Worm (Caenorhabditis elegans): Measurements from ENCODE around the gene F19B2.5.
A peak's percentile ranks its signal among the peaks of the same experiment; 100 is the strongest.

Gene F19B2.5

ce11 chrV:20162290-20163104 is 1.5 kb downstream of the F19B2.5 start (continued):
- TF ChIP-seq ama-1 (optimal IDR thresholded peaks at IDR 0.05) = peak; percentile 66
- no peak for TF ChIP-seq ama-1 (GFP tag; optimal IDR thresholded peaks at IDR 0.05)
- TF ChIP-seq hsf-1 (GFP tag; IDR thresholded peaks at IDR 0.05) = no peak
- TF ChIP-seq efl-1 (GFP tag; optimal IDR thresholded peaks at IDR 0.05) = no peak
- TF ChIP-seq attf-3 (GFP tag; conservative IDR thresholded peaks at IDR 0.05) = no peak
- TF ChIP-seq nfya-1 (tag; optimal IDR thresholded peaks at IDR 0.05; ENCODE audit: borderline replicate concordance, insufficient read depth) = no peak
- TF ChIP-seq F23B12.7 (tag; optimal IDR thresholded peaks at IDR 0.05; ENCODE audit: insufficient read depth) = no peak
- no peak for TF ChIP-seq rcor-1 (GFP tag; IDR thresholded peaks at IDR 0.05)
- no peak; the same call in 1 of the 2 replicates for TF ChIP-seq madf-6 (GFP tag; IDR thresholded peaks at IDR 0.05)
- no peak for TF ChIP-seq aptf-2 (GFP tag; conservative IDR thresholded peaks at IDR 0.05)
- TF ChIP-seq T26A5.8 (tag; optimal IDR thresholded peaks at IDR 0.05) = no peak
- no peak for TF ChIP-seq egrh-3 (GFP tag; IDR thresholded peaks at IDR 0.05)
- no peak for TF ChIP-seq F22D6.2 (tag; optimal IDR thresholded peaks at IDR 0.05)
- no peak for TF ChIP-seq hmg-20 (GFP tag; IDR thresholded peaks at IDR 0.05)
- no peak for TF ChIP-seq snpc-1.1 (tag; optimal IDR thresholded peaks at IDR 0.05; ENCODE audit: insufficient read depth)
- peak; percentile 6 for TF ChIP-seq Y56A3A.18 (GFP tag; IDR thresholded peaks at IDR 0.05)

DNA sequence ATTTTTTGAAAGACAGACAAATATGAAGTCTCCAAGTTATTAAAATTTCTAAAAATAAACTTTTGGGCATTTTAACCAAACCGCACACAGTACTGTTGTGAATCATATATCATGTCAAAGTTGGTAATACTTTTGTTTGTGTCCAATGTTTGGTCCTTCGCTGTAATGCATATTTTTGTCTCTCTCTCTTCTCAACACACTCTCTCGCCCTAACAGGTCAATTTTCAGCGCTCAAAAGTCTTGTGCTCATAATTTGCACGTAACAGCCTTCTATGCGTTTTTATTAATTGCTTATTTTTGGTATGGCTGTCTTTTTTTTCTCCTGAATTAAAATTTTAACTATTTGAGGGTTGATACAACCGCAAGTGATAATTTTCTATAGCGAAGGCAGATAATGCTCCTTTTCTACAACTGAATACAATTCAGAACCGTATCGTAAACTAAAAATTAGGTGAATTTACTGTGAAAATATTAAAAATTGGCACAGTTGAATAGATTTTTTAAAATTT is 2.1 kb downstream of the F19B2.5 start:
- no peak for TF ChIP-seq hlh-12 (tag; optimal IDR thresholded peaks at IDR 0.05)
- TF ChIP-seq F37B4.10 (GFP tag; IDR thresholded peaks at IDR 0.05) = no peak
- 0 out of 2 replicates have a peak, but pooled peaks have one; percentile 61 for TF ChIP-seq egl-18 (GFP tag; IDR thresholded peaks at IDR 0.05)
- no peak for TF ChIP-seq lsy-27 (tag; optimal IDR thresholded peaks at IDR 0.05; ENCODE audit: borderline replicate concordance, insufficient read depth)
- TF ChIP-seq fkh-3 (tag; optimal IDR thresholded peaks at IDR 0.05) = peak; percentile 14
- TF ChIP-seq Y53G8AR.9 (GFP tag; conservative IDR thresholded peaks at IDR 0.05) = 0 out of 2 replicates have a peak, but pooled peaks have one; percentile 82
- peak; percentile 4; the same call in 1 of the 2 replicates for TF ChIP-seq madf-6 (GFP tag; IDR thresholded peaks at IDR 0.05)
- TF ChIP-seq gei-17 (GFP tag; optimal IDR thresholded peaks at IDR 0.05) = peak; percentile 10
- no peak for TF ChIP-seq bed-2 (GFP tag; IDR thresholded peaks at IDR 0.05)
- TF ChIP-seq rcor-1 (GFP tag; IDR thresholded peaks at IDR 0.05) = no peak
- TF ChIP-seq lsl-1 (GFP tag; optimal IDR thresholded peaks at IDR 0.05) = no peak
- TF ChIP-seq tlf-1 (GFP tag; optimal IDR thresholded peaks at IDR 0.05) = peak; percentile 37
- TF ChIP-seq nfyb-1 (GFP tag; IDR thresholded peaks at IDR 0.05) = 0 out of 2 replicates have a peak, but pooled peaks have one; percentile 22
- TF ChIP-seq repo-1 (tag; optimal IDR thresholded peaks at IDR 0.05) = peak; percentile 64
- TF ChIP-seq nhr-120 (GFP tag; IDR thresholded peaks at IDR 0.05) = no peak
- no peak for TF ChIP-seq akir-1 (GFP tag; optimal IDR thresholded peaks at IDR 0.05)
- no peak for TF ChIP-seq lin-26 (GFP tag; IDR thresholded peaks at IDR 0.05)
- TF ChIP-seq Y56A3A.18 (GFP tag; IDR thresholded peaks at IDR 0.05) = no peak
- TF ChIP-seq tbp1 (GFP tag; optimal IDR thresholded peaks at IDR 0.05) = no peak
- TF ChIP-seq egl-44 (GFP tag; IDR thresholded peaks at IDR 0.05) = no peak
- TF ChIP-seq let-526 (GFP tag; IDR thresholded peaks at IDR 0.05) = no peak
- no peak for TF ChIP-seq F23B12.7 (tag; optimal IDR thresholded peaks at IDR 0.05; ENCODE audit: insufficient read depth)
- TF ChIP-seq Y79H2A.3 (GFP tag; conservative IDR thresholded peaks at IDR 0.05) = no peak
- no peak for TF ChIP-seq unc-130 (GFP tag; optimal IDR thresholded peaks at IDR 0.05)
- no peak for TF ChIP-seq sea-2 (GFP tag; IDR thresholded peaks at IDR 0.05)
- no peak for TF ChIP-seq lin-40 (tag; optimal IDR thresholded peaks at IDR 0.05)
- TF ChIP-seq him-1 (tag; optimal IDR thresholded peaks at IDR 0.05) = no peak
- no peak for TF ChIP-seq F57A8.1 (GFP tag; optimal IDR thresholded peaks at IDR 0.05)
- peak; percentile 74 for TF ChIP-seq B0336.3 (GFP tag; IDR thresholded peaks at IDR 0.05)
